Worm (Caenorhabditis elegans) whole organism, mixed stage, embryonic: Measurements from ENCODE around the gene Y49F6A.12.

ENCODE experiments used
- M03D4.4 ChIP-seq: sonication (generic microtip); optimal IDR thresholded peaks from 2 replicates; lab custom pipeline; 2017; ENCODE audit warnings: mild to moderate bottlenecking, missing genetic modification characterization, missing compliant biosample characterization
- bed-3 ChIP-seq: fragments of 200-800 bp; sonication (Bioruptor generic); optimal IDR thresholded peaks from 3 replicates; lab custom pipeline; 2018; ENCODE audit warnings: mild to moderate bottlenecking, missing genetic modification characterization, moderate library complexity, missing compliant biosample characterization
- blmp-1 ChIP-seq: fragments of 150-350 bp; optimal IDR thresholded peaks from 2 replicates; lab custom pipeline; 2014; ENCODE audit warnings: missing biosample characterization, missing genetic modification characterization
- ceh-39 ChIP-seq: fragments of 150-350 bp; optimal IDR thresholded peaks from 2 replicates; lab custom pipeline; 2014; ENCODE audit warnings: missing biosample characterization, missing genetic modification characterization
- ceh-43 ChIP-seq: fragments of 200-800 bp; sonication (Bioruptor generic); optimal IDR thresholded peaks from 2 replicates; lab custom pipeline; 2018; ENCODE audit warnings: mild to moderate bottlenecking, missing genetic modification characterization, moderate library complexity, missing compliant biosample characterization
- ceh-83 ChIP-seq: fragments of 200-800 bp; sonication (Bioruptor generic); optimal IDR thresholded peaks from 2 replicates; lab custom pipeline; 2018; ENCODE audit warnings: mild to moderate bottlenecking, missing genetic modification characterization, missing compliant biosample characterization
- ces-1 ChIP-seq: fragments of 150-350 bp; optimal IDR thresholded peaks from 2 replicates; lab custom pipeline; 2014; ENCODE audit warnings: missing biosample characterization, missing genetic modification reagents, missing genetic modification characterization
- cnd-1 ChIP-seq: fragments of 200-800 bp; sonication (Bioruptor generic); optimal IDR thresholded peaks from 2 replicates; lab custom pipeline; 2018; ENCODE audit warnings: mild to moderate bottlenecking, missing genetic modification characterization, missing compliant biosample characterization
- drap-1 ChIP-seq: fragments of 200-800 bp; sonication (Bioruptor generic); optimal IDR thresholded peaks from 3 replicates; lab custom pipeline; 2018; ENCODE audit warnings: mild to moderate bottlenecking, missing genetic modification characterization, missing compliant biosample characterization
- elt-1 ChIP-seq: sonication (generic microtip); optimal IDR thresholded peaks from 2 replicates; lab custom pipeline; 2017; ENCODE audit warnings: missing genetic modification characterization, mild to moderate bottlenecking, missing compliant biosample characterization, antibody characterized with exemption, moderate library complexity, borderline replicate concordance; ENCODE audit not compliant: insufficient read depth
- elt-3 ChIP-seq: fragments of 150-350 bp; optimal IDR thresholded peaks from 2 replicates; lab custom pipeline; 2014; ENCODE audit warnings: missing biosample characterization, missing genetic modification characterization
- ham-2 ChIP-seq: fragments of 200-800 bp; sonication (Bioruptor generic); optimal IDR thresholded peaks from 2 replicates; lab custom pipeline; 2018; ENCODE audit warnings: mild to moderate bottlenecking, missing genetic modification characterization, missing compliant biosample characterization
- lin-13 ChIP-seq: fragments of 150-350 bp; optimal IDR thresholded peaks from 2 replicates; lab custom pipeline; 2014; ENCODE audit warnings: missing biosample characterization, missing genetic modification characterization
- lin-32 ChIP-seq: fragments of 200-800 bp; sonication (Bioruptor generic); optimal IDR thresholded peaks from 2 replicates; lab custom pipeline; 2018; ENCODE audit warnings: mild to moderate bottlenecking, missing genetic modification characterization, missing compliant biosample characterization
- lsy-2 ChIP-seq: fragments of 150-350 bp; optimal IDR thresholded peaks from 2 replicates; lab custom pipeline; 2014; ENCODE audit warnings: missing biosample characterization, missing genetic modification characterization
- mab-5 ChIP-seq: fragments of 150-350 bp; optimal IDR thresholded peaks from 2 replicates; lab custom pipeline; 2014; ENCODE audit warnings: missing biosample characterization, missing genetic modification characterization
- mep-1 ChIP-seq: fragments of 150-350 bp; optimal IDR thresholded peaks from 2 replicates; lab custom pipeline; 2017; ENCODE audit warnings: missing biosample characterization, missing genetic modification reagents, missing genetic modification characterization, inconsistent platforms
- mls-2 ChIP-seq: sonication (generic microtip); optimal IDR thresholded peaks from 2 replicates; lab custom pipeline; 2016; ENCODE audit warnings: mild to moderate bottlenecking, missing genetic modification characterization, moderate library complexity, missing compliant biosample characterization
- nhr-12 ChIP-seq: fragments of 150-350 bp; optimal IDR thresholded peaks from 2 replicates; lab custom pipeline; 2014; ENCODE audit warnings: missing biosample characterization, missing genetic modification characterization
- nhr-2 ChIP-seq: fragments of 150-350 bp; optimal IDR thresholded peaks from 2 replicates; lab custom pipeline; 2014; ENCODE audit warnings: missing biosample characterization, missing genetic modification characterization
- nhr-237 ChIP-seq: fragments of 150-350 bp; optimal IDR thresholded peaks from 2 replicates; lab custom pipeline; 2014; ENCODE audit warnings: missing biosample characterization, missing genetic modification characterization
- nhr-28 ChIP-seq: fragments of 150-350 bp; optimal IDR thresholded peaks from 2 replicates; lab custom pipeline; 2014; ENCODE audit warnings: missing biosample characterization, missing genetic modification characterization
- nhr-76 ChIP-seq: sonication (generic microtip); optimal IDR thresholded peaks from 2 replicates; lab custom pipeline; 2017; ENCODE audit warnings: missing biosample characterization, missing genetic modification characterization
- pha-4 ChIP-seq: fragments of 150-350 bp; optimal IDR thresholded peaks from 2 replicates; lab custom pipeline; 2018; ENCODE audit warnings: missing biosample characterization, missing genetic modification reagents, missing genetic modification characterization
- sem-2 ChIP-seq: fragments of 200-800 bp; sonication (Bioruptor generic); optimal IDR thresholded peaks from 2 replicates; lab custom pipeline; 2018; ENCODE audit warnings: mild to moderate bottlenecking, missing genetic modification characterization, missing compliant biosample characterization
- sptf-1 ChIP-seq: sonication (generic microtip); optimal IDR thresholded peaks from 2 replicates; lab custom pipeline; 2017; ENCODE audit warnings: mild to moderate bottlenecking, missing genetic modification characterization, moderate library complexity, missing compliant biosample characterization
- tbx-8 ChIP-seq: fragments of 200-800 bp; sonication (Bioruptor generic); optimal IDR thresholded peaks from 2 replicates; lab custom pipeline; 2018; ENCODE audit warnings: mild to moderate bottlenecking, missing genetic modification characterization, moderate library complexity, missing compliant biosample characterization
- unc-120 ChIP-seq: sonication (generic microtip); optimal IDR thresholded peaks from 2 replicates; lab custom pipeline; 2017; ENCODE audit warnings: missing genetic modification characterization, missing compliant biosample characterization; ENCODE audit not compliant: poor library complexity, severe bottlenecking
- unc-39 ChIP-seq: fragments of 150-350 bp; optimal IDR thresholded peaks from 2 replicates; lab custom pipeline; 2014; ENCODE audit warnings: missing biosample characterization, missing genetic modification characterization
- unc-62 ChIP-seq: fragments of 150-350 bp; optimal IDR thresholded peaks from 2 replicates; lab custom pipeline; 2014; ENCODE audit warnings: missing biosample characterization, missing genetic modification reagents, missing genetic modification characterization
- ztf-11 ChIP-seq: fragments of 150-350 bp; optimal IDR thresholded peaks from 2 replicates; lab custom pipeline; 2014; ENCODE audit warnings: missing biosample characterization, missing genetic modification characterization

Gene Y49F6A.12

ce11 chrII:3550352-3550751, 45.1 kb upstream of the Y49F6A.12 start, which contains the start of gene W10G11.19:
Gene W10G11.19, plus strand, starts transcription at chrII:3550652.
- TF ChIP-seq mls-2 (tag; lab: Kevin White, UChicago), result no peak
- TF ChIP-seq bed-3 (GFP tag; lab: Kevin White, UChicago), result no peak
- no peak for TF ChIP-seq ces-1 (GFP tag; lab: Kevin White, UChicago)
- no peak for TF ChIP-seq elt-1
- no peak for TF ChIP-seq pha-4 (tag; lab: Kevin White, UChicago)
- TF ChIP-seq nhr-237, result no peak
- TF ChIP-seq unc-62, result no peak
- no peak for TF ChIP-seq tbx-8
- TF ChIP-seq sptf-1 (tag; lab: Kevin White, UChicago), result no peak
- TF ChIP-seq nhr-12, result no peak
- TF ChIP-seq lin-32, result no peak
- no peak for TF ChIP-seq unc-39
- no peak for TF ChIP-seq M03D4.4
- TF ChIP-seq sem-2 (GFP tag; lab: Kevin White, UChicago), result no peak
- TF ChIP-seq nhr-2, result no peak
- TF ChIP-seq ceh-83, result no peak
- no peak for TF ChIP-seq unc-120 (tag; lab: Kevin White, UChicago)
- no peak for TF ChIP-seq ztf-11 (tag; lab: Kevin White, UChicago)
- no peak for TF ChIP-seq ceh-43
- TF ChIP-seq, all 35 proteins: peak for 0

- peak; percentile 29 for TF ChIP-seq lsy-2 (tag; lab: Kevin White, UChicago)
- no peak for TF ChIP-seq nhr-76 (tag; lab: Kevin White, UChicago)
- TF ChIP-seq ceh-43, result peak; percentile 17
- TF ChIP-seq ces-1 (GFP tag; lab: Kevin White, UChicago), result peak; percentile 75
- peak; percentile 14 for TF ChIP-seq mep-1
- TF ChIP-seq nhr-237, result peak; percentile 5
- no peak for TF ChIP-seq nhr-28
Measured at ce11 chrII:3553453-3553852, 42.0 kb upstream of the Y49F6A.12 start, which contains the start of gene dnc-3. Gene dnc-3, plus strand, starts transcription at chrII:3553724.

ce11 chrII:3554673-3555072, 40.8 kb upstream of the Y49F6A.12 start:
- TF ChIP-seq drap-1 (GFP tag; lab: Kevin White, UChicago), result no peak
- no peak for TF ChIP-seq ceh-83

ce11 chrII:3555281-3555680, 40.2 kb upstream of the Y49F6A.12 start:
- TF ChIP-seq ceh-43 (no peak), nhr-12 (no peak), sem-2 (GFP tag; lab: Kevin White, UChicago) (no peak), M03D4.4 (no peak), elt-1 (no peak), nhr-76 (tag; lab: Kevin White, UChicago) (no peak), mab-5 (no peak)

ce11 chrII:3556584-3556983, 38.9 kb upstream of the Y49F6A.12 start:
- TF ChIP-seq mep-1 (no peak), nhr-2 (no peak), lsy-2 (tag; lab: Kevin White, UChicago) (no peak), ces-1 (GFP tag; lab: Kevin White, UChicago) (no peak), lin-13 (no peak), sptf-1 (tag; lab: Kevin White, UChicago) (no peak), unc-120 (tag; lab: Kevin White, UChicago) (no peak), bed-3 (GFP tag; lab: Kevin White, UChicago) (no peak), ham-2 (no peak)

- TF ChIP-seq mls-2 (tag; lab: Kevin White, UChicago), result no peak
- no peak for TF ChIP-seq ceh-39 (tag; lab: Kevin White, UChicago)
- TF ChIP-seq pha-4 (tag; lab: Kevin White, UChicago), result no peak
- no peak for TF ChIP-seq M03D4.4
- TF ChIP-seq lin-32, result no peak
- no peak for TF ChIP-seq unc-62
- no peak for TF ChIP-seq ceh-43
- TF ChIP-seq ceh-83, result no peak
Measured at ce11 chrII:3557417-3557816, 38.0 kb upstream of the Y49F6A.12 start, which contains the start of gene lgc-45. Gene lgc-45, plus strand, starts transcription at chrII:3557472.

- TF ChIP-seq mls-2 (tag; lab: Kevin White, UChicago) (no peak), ztf-11 (tag; lab: Kevin White, UChicago) (no peak), mab-5 (no peak), unc-62 (no peak), nhr-2 (no peak), pha-4 (tag; lab: Kevin White, UChicago) (no peak), nhr-12 (no peak), blmp-1 (no peak), ceh-83 (no peak), cnd-1 (tag; lab: Kevin White, UChicago) (no peak), ces-1 (GFP tag; lab: Kevin White, UChicago) (no peak), tbx-8 (no peak), drap-1 (GFP tag; lab: Kevin White, UChicago) (no peak), mep-1 (no peak), ceh-39 (tag; lab: Kevin White, UChicago) (no peak), elt-3 (no peak), ceh-43 (no peak), elt-1 (no peak)
Measured at ce11 chrII:3560592-3560991, 34.8 kb upstream of the Y49F6A.12 start, which contains the start of gene W10G11.1. Gene W10G11.1, minus strand, starts transcription at chrII:3560692.
